Fruit fly (Drosophila melanogaster) whole organism, wandering third instar larva: ENCODE results near the gene Mst77F.

Experiments
- Abd-B ChIP-seq: fragments of >200 bp; optimal IDR thresholded peaks from 2 replicates; lab custom pipeline; 2017; ENCODE audit warnings: missing biosample characterization, missing genetic modification characterization
- CG32264 ChIP-seq: fragments of 200-800 bp; sonication (Bioruptor generic); optimal IDR thresholded peaks from 2 replicates; lab custom pipeline; 2016; ENCODE audit warnings: missing biosample characterization, missing genetic modification characterization
- Dfd ChIP-seq: fragments of >200 bp; optimal IDR thresholded peaks from 2 replicates; lab custom pipeline; 2017; ENCODE audit warnings: missing biosample characterization, missing genetic modification characterization
- Dif ChIP-seq: fragments of 200-275, 200-300 bp; sonication (Bioruptor generic); optimal IDR thresholded peaks from 2 replicates; lab custom pipeline; 2018; ENCODE audit warnings: missing biosample characterization, missing genetic modification characterization; ENCODE audit not compliant: partially characterized antibody
- GATAd ChIP-seq: sonication (Bioruptor generic); optimal IDR thresholded peaks from 2 replicates; lab custom pipeline; 2016; ENCODE audit warnings: missing biosample characterization, missing genetic modification characterization
- HLH106 ChIP-seq: fragments of 200-800 bp; optimal IDR thresholded peaks from 3 replicates; lab custom pipeline; 2019; ENCODE audit warnings: missing biosample characterization, mild to moderate bottlenecking, missing genetic modification characterization, moderate library complexity
- Hr78 ChIP-seq: fragments of >200 bp; optimal IDR thresholded peaks from 2 replicates; lab custom pipeline; 2017; ENCODE audit warnings: missing biosample characterization, missing genetic modification characterization
- Hr83 ChIP-seq: fragments of 200-300 bp; sonication (Bioruptor generic); optimal IDR thresholded peaks from 2 replicates; lab custom pipeline; 2016; ENCODE audit warnings: missing biosample characterization, mild to moderate bottlenecking, missing genetic modification characterization, moderate library complexity; ENCODE audit not compliant: poor library complexity, severe bottlenecking
- Mio ChIP-seq: sonication (Bioruptor generic); optimal IDR thresholded peaks from 2 replicates; lab custom pipeline; 2016; ENCODE audit warnings: missing biosample characterization, missing genetic modification characterization
- Myc ChIP-seq: fragments of >200 bp; optimal IDR thresholded peaks from 2 replicates; lab custom pipeline; 2017
- N ChIP-seq: fragments of >200 bp; optimal IDR thresholded peaks from 2 replicates; lab custom pipeline; 2018; ENCODE audit warnings: missing biosample characterization, missing external identifiers, missing genetic modification characterization
- OdsH ChIP-seq: fragments of 200-800 bp; sonication (Bioruptor generic); optimal IDR thresholded peaks from 2 replicates; lab custom pipeline; 2016; ENCODE audit warnings: missing biosample characterization, mild to moderate bottlenecking, missing genetic modification characterization
- Rel ChIP-seq, 2 experiments: fragments of 200-800 bp; sonication (Bioruptor generic) in 1 of 2; optimal IDR thresholded peaks; 2 replicates in 1 of 2; 3 replicates in 1 of 2; lab custom pipeline; 2016 to 2019; ENCODE audit warnings: mild to moderate bottlenecking in 2 of 2, missing biosample characterization in 2 of 2, missing genetic modification characterization in 2 of 2, moderate library complexity in 1 of 2
- Sp1 ChIP-seq: fragments of 200-800 bp; sonication (Bioruptor generic); optimal IDR thresholded peaks from 3 replicates; lab custom pipeline; 2019; ENCODE audit warnings: missing biosample characterization, mild to moderate bottlenecking, missing genetic modification characterization, moderate library complexity
- Vsx2 ChIP-seq: fragments of 200-300, 225-300 bp; sonication (Bioruptor generic); optimal IDR thresholded peaks from 2 replicates; lab custom pipeline; 2018; ENCODE audit warnings: missing biosample characterization, missing genetic modification characterization; ENCODE audit not compliant: partially characterized antibody
- br ChIP-seq: fragments of 200-800 bp; sonication (Bioruptor generic); optimal IDR thresholded peaks from 2 replicates; lab custom pipeline; 2016; ENCODE audit warnings: missing biosample characterization, missing genetic modification characterization
- dl ChIP-seq, 2 experiments: fragments of 175-275, 200-275 bp in 1 of 2; fragments of 200-275 bp in 1 of 2; sonication (Bioruptor generic); optimal IDR thresholded peaks; lab custom pipeline; 2018; ENCODE audit warnings: mild to moderate bottlenecking in 2 of 2, missing biosample characterization in 2 of 2, missing genetic modification characterization in 2 of 2, moderate library complexity in 2 of 2; ENCODE audit not compliant: partially characterized antibody in 2 of 2, insufficient read depth in 1 of 2
- dmrt93B ChIP-seq: fragments of 200-800 bp; sonication (Bioruptor generic); optimal IDR thresholded peaks from 2 replicates; lab custom pipeline; 2018; ENCODE audit warnings: missing biosample characterization, mild to moderate bottlenecking, missing genetic modification characterization
- ey ChIP-seq: fragments of 200-800 bp; sonication (Bioruptor generic); optimal IDR thresholded peaks from 2 replicates; lab custom pipeline; 2016; ENCODE audit warnings: missing biosample characterization, missing genetic modification characterization
- foxo ChIP-seq, 2 experiments: fragments of 200-800 bp; sonication (Bioruptor generic); optimal IDR thresholded peaks; 2 replicates in 1 of 2; 3 replicates in 1 of 2; lab custom pipeline; 2016 to 2017; ENCODE audit warnings: missing biosample characterization in 2 of 2, missing genetic modification characterization in 2 of 2
- fru ChIP-seq: fragments of 200-800 bp; sonication (Bioruptor generic); optimal IDR thresholded peaks from 3 replicates; lab custom pipeline; 2016; ENCODE audit warnings: missing biosample characterization, mild to moderate bottlenecking, missing genetic modification characterization
- h ChIP-seq: fragments of 200-800 bp; sonication (Bioruptor generic); optimal IDR thresholded peaks from 3 replicates; lab custom pipeline; 2016; ENCODE audit warnings: missing biosample characterization, mild to moderate bottlenecking, missing genetic modification characterization
- lola ChIP-seq: fragments of >200 bp; optimal IDR thresholded peaks from 2 replicates; lab custom pipeline; 2017; ENCODE audit warnings: missing biosample characterization, missing genetic modification characterization
- psq ChIP-seq: fragments of 200-800 bp; sonication (Bioruptor generic); optimal IDR thresholded peaks from 3 replicates; lab custom pipeline; 2017; ENCODE audit warnings: missing biosample characterization, mild to moderate bottlenecking, missing genetic modification characterization, moderate library complexity
- rgr ChIP-seq: fragments of 200-800 bp; sonication (Bioruptor generic); optimal IDR thresholded peaks from 3 replicates; lab custom pipeline; 2016; ENCODE audit warnings: missing biosample characterization, mild to moderate bottlenecking, missing genetic modification characterization
- sage ChIP-seq: fragments of 200-800 bp; sonication (Bioruptor generic); optimal IDR thresholded peaks from 2 replicates; lab custom pipeline; 2016; ENCODE audit warnings: missing biosample characterization, mild to moderate bottlenecking, missing genetic modification characterization
- usp ChIP-seq: fragments of >200 bp; optimal IDR thresholded peaks from 2 replicates; lab custom pipeline; 2017; ENCODE audit warnings: missing biosample characterization, missing genetic modification characterization

Mst77F gene

DNA sequence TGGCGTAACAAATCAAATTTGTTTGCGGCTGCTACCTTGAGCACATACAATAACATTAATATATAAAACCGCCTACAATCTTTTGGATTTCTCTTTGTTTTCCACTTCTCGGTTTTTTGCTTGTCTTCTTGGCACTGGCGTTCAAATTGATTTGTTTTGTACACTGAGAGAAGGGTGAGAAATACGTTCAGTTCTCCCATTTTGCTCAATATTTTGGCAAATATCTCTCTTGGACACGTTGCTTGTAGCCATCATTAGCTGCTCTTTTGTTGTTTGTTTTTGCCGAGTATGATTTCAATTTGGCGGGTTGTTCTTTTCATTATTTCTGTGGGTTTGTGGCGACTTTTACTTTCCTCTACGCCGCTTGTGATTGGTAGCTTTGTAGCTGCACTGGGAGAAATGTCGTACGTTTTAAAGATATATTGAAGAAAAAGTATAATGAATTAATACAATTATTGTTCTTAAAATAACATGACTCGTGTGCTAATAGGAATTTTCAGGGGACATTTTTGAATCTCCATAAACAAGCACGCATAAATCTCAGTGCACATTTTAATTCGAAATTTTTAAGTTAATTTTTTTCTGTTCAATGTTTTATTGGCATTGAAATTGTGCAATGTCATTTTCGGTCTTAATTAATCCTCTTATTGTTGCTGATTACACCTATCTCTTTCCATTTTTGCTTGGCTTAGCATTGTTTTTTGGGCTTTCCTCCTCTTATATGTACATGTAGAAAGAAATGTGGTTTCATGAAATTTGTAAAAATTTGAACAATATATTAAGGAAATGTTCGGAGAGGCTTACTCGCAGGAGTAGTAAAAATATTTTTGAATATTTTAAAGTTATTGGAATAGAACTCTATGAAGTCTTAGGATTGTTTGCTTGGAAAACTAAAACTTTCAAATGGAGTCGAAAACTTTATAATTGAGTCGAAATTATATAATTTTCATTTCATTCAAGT lies 9.4 kb upstream of the Mst77F start:
- no peak for TF ChIP-seq Mio
- no peak for TF ChIP-seq N (GFP tag; lab: Kevin White, UChicago)
- TF ChIP-seq HLH106 (tag; lab: Kevin White, UChicago) = peak; percentile 56
- TF ChIP-seq dmrt93B (GFP tag; lab: Kevin White, UChicago) = peak; percentile 40
- no peak for TF ChIP-seq Vsx2 (GFP tag; lab: Kevin White, UChicago)
- peak; percentile 62 for TF ChIP-seq rgr (GFP tag; lab: Kevin White, UChicago)
- TF ChIP-seq sage (GFP tag; lab: Kevin White, UChicago) = peak; percentile 48
- TF ChIP-seq psq (GFP tag; lab: Kevin White, UChicago) = peak; percentile 36
- peak; percentile 13 to 64 for TF ChIP-seq foxo (GFP tag; optimal IDR thresholded peaks at IDR 0.05; lab: Kevin White, UChicago)
- peak; percentile 38 for TF ChIP-seq ey
- peak; percentile 54 for TF ChIP-seq OdsH (GFP tag; lab: Kevin White, UChicago)
- peak in 1 of 2 experiments; percentile 13 for TF ChIP-seq dl (GFP tag; optimal IDR thresholded peaks at IDR 0.05; lab: Kevin White, UChicago; ENCODE audit: insufficient read depth in 1 of 2, partially characterized antibody in 2 of 2)
- peak; percentile 66 for TF ChIP-seq h (GFP tag; lab: Kevin White, UChicago)
- TF ChIP-seq fru (GFP tag; lab: Kevin White, UChicago) = peak; percentile 39
- peak; percentile 32 for TF ChIP-seq br
- TF ChIP-seq, all 38 proteins: peak for 12

DNA sequence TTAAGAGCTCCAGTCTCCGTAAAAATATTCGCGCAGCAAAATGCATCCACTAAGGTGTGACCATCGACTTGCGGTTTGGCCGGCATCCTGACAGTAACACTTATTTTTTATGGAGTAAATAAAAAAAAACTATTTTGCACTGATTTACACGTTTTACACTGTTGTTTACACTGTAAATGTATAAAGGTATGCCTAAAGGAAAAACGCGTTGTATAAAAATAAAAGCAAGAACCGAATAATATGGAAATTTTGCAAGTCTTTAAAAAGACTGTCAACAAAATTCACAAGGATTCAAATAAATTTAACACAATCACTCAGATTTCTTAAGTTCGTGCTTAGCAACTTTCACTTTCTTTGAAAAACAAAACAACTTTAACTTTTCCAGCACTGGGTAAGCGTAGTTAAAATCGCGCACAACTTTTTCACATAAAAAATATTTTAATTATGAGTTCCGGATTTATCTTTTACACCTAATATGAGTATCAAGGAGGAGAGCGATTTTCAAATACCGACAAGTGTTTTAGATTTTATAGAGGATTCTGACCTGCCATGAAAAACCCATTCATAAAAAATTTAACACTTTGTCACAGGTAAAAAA lies 5.5 kb upstream of the Mst77F start:
- TF ChIP-seq foxo (GFP tag; optimal IDR thresholded peaks at IDR 0.05; lab: Kevin White, UChicago) = no peak
- peak in 1 of 2 experiments; percentile 39 for TF ChIP-seq dl (GFP tag; optimal IDR thresholded peaks at IDR 0.05; lab: Kevin White, UChicago; ENCODE audit: insufficient read depth in 1 of 2, partially characterized antibody in 2 of 2)
- peak; percentile 71 for TF ChIP-seq sage (GFP tag; lab: Kevin White, UChicago)
- TF ChIP-seq lola (GFP tag; lab: Kevin White, UChicago) = peak; percentile 88
- no peak for TF ChIP-seq Dif
- peak; percentile 98 for TF ChIP-seq Dfd

DNA sequence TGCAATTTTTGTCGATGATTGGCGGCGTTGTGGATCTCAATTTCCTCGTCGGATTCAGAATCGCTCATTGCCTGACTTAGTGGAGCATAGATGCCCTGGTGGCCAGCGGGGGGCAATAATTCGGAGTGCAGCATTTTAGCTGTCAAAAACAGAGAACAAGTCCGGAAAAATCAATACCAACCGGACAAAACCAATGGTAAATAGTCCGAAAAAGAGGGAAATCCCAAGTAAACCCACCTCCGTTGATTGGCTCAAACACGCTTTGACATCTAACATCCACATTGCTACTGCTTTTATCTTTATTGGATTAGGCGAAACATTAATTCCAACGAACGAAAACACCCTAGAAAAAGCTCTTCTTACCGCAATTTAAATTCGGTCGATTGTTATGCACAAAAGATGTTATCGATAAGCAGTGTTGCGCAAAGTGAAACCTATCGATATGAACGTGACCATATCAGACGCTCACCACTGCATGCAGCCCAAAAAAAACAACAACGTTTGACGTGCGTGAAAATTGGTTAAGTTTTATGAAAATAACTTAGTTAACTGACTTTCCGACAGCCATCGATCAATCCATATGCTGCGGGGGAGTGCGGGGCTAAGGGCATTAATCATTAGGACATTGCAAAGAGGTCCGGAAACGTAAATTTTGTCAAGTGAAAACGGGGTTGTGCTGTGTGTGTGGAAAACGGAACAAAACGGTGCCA lies 2.0 kb downstream of the Mst77F start, which contains the start of the genes CG3618 and Pka-R1:
Gene CG3618 (minus strand): TSS at position 410 of the 710 bp plus-strand sequence.
Gene Pka-R1 (plus strand): TSS at position 453 of the 710 bp plus-strand sequence.
- TF ChIP-seq Sp1 (GFP tag; lab: Kevin White, UChicago) = no peak
- TF ChIP-seq usp (GFP tag; lab: Kevin White, UChicago) = no peak
- no peak for TF ChIP-seq Abd-B (GFP tag; lab: Kevin White, UChicago)
- no peak for TF ChIP-seq Dif
- peak; percentile 14 for TF ChIP-seq Hr83
- no peak for TF ChIP-seq Rel (GFP tag; optimal IDR thresholded peaks at IDR 0.05; lab: Kevin White, UChicago)
- no peak for TF ChIP-seq Rel (tag; optimal IDR thresholded peaks at IDR 0.05; lab: Kevin White, UChicago)
- no peak for TF ChIP-seq OdsH (GFP tag; lab: Kevin White, UChicago)
- peak; percentile 29 for TF ChIP-seq psq (GFP tag; lab: Kevin White, UChicago)
- no peak for TF ChIP-seq h (GFP tag; lab: Kevin White, UChicago)
- TF ChIP-seq foxo (GFP tag; optimal IDR thresholded peaks at IDR 0.05; lab: Kevin White, UChicago) = no peak
- TF ChIP-seq GATAd = no peak
- no peak for TF ChIP-seq Myc (lab: Kevin White, UChicago)
- TF ChIP-seq CG32264 (GFP tag; lab: Kevin White, UChicago) = no peak
- peak; percentile 51 for TF ChIP-seq rgr (GFP tag; lab: Kevin White, UChicago)
- TF ChIP-seq Hr78 (GFP tag; lab: Kevin White, UChicago) = no peak
- TF ChIP-seq br = no peak
